Fruit fly (Drosophila melanogaster): ENCODE data around the gene spartin.

- TF ChIP-seq jumu (GFP tag; optimal IDR thresholded peaks at IDR 0.05) (no peak), lbe (GFP tag; optimal IDR thresholded peaks at IDR 0.05) (peak; percentile 48), kay (GFP tag; optimal IDR thresholded peaks at IDR 0.05) (no peak), ro (GFP tag; IDR thresholded peaks at IDR 0.05) (no peak), CG2120 (GFP tag; optimal IDR thresholded peaks at IDR 0.05) (peak; percentile 58)
These were observed at the start of gene spartin for dm6 chr3R:4654557-4655273.

Measured in whole organism, embryonic.